Fruit fly (Drosophila melanogaster) whole organism, embryonic: ENCODE data around the gene br.

Experiments
- Atf-2 ChIP-seq: fragments of 200-800 bp; sonication (Bioruptor generic); optimal IDR thresholded peaks from 2 replicates; lab custom pipeline; 2016; ENCODE audit warnings: missing biosample characterization, missing genetic modification characterization
- B-H1 ChIP-seq: fragments of 200-800 bp; sonication (Bioruptor generic); IDR thresholded peaks from 3 replicates; pipeline ENCODE4 v1.3.6; 2022; ENCODE audit warnings: missing biosample characterization, missing genetic modification characterization
- CG10321 ChIP-seq: fragments of 200-800 bp; sonication (Bioruptor generic); IDR thresholded peaks from 2 replicates; pipeline ENCODE4 v1.3.6; 2022; ENCODE audit warnings: missing biosample characterization, missing genetic modification characterization
- CG11085 ChIP-seq: fragments of 200-800 bp; sonication (Bioruptor generic); IDR thresholded peaks from 2 replicates; pipeline ENCODE4 v1.3.6; 2022; ENCODE audit warnings: missing biosample characterization, missing genetic modification characterization
- CG11695 ChIP-seq: fragments of 200-800 bp; sonication (Bioruptor generic); IDR thresholded peaks from 3 replicates; pipeline ENCODE4 v1.3.6; 2022; ENCODE audit warnings: missing biosample characterization, missing genetic modification characterization
- CG12155 ChIP-seq: fragments of 200-800 bp; sonication (Bioruptor generic); optimal IDR thresholded peaks from 3 replicates; lab custom pipeline; 2016; ENCODE audit warnings: missing biosample characterization, missing genetic modification characterization
- CG12744 ChIP-seq: fragments of 200-800 bp; sonication (Bioruptor generic); optimal IDR thresholded peaks from 2 replicates; lab custom pipeline; 2016; ENCODE audit warnings: missing biosample characterization, missing genetic modification characterization
- CG16863 ChIP-seq: fragments of 200-800 bp; sonication (Bioruptor generic); optimal IDR thresholded peaks from 3 replicates; lab custom pipeline; 2016; ENCODE audit warnings: missing biosample characterization, missing genetic modification characterization
- CG17802 ChIP-seq: fragments of 200-800 bp; sonication (Bioruptor generic); optimal IDR thresholded peaks from 2 replicates; lab custom pipeline; 2018; ENCODE audit warnings: missing biosample characterization, mild to moderate bottlenecking, missing genetic modification characterization, moderate library complexity
- CG2712 ChIP-seq: fragments of 200-800 bp; optimal IDR thresholded peaks from 3 replicates; lab custom pipeline; 2019; ENCODE audit warnings: missing biosample characterization, mild to moderate bottlenecking, missing genetic modification characterization, moderate library complexity
- CG31388 ChIP-seq: fragments of 200-800 bp; sonication (Bioruptor generic); optimal IDR thresholded peaks from 2 replicates; lab custom pipeline; 2016; ENCODE audit warnings: missing biosample characterization, missing genetic modification characterization
- CG32767 ChIP-seq: fragments of 200-800 bp; sonication (Bioruptor generic); IDR thresholded peaks from 2 replicates; pipeline ENCODE4 v1.3.6; 2022; ENCODE audit warnings: missing biosample characterization, missing genetic modification characterization
- CG4360 ChIP-seq: fragments of 200-800 bp; sonication (Bioruptor generic); IDR thresholded peaks from 2 replicates; pipeline ENCODE4 v1.3.6; 2022; ENCODE audit warnings: missing biosample characterization, missing genetic modification characterization
- CG43689 ChIP-seq: fragments of 200-800 bp; sonication (Bioruptor generic); IDR thresholded peaks from 2 replicates; pipeline ENCODE4 v1.3.6; 2022; ENCODE audit warnings: missing biosample characterization, missing genetic modification characterization
- CG8290 ChIP-seq, 3 experiments: fragments of 200-800 bp; sonication (Bioruptor generic); optimal IDR thresholded peaks; 2 replicates each; lab custom pipeline; 2016 to 2019; ENCODE audit warnings: missing biosample characterization in 3 of 3, missing genetic modification characterization in 3 of 3, mild to moderate bottlenecking in 2 of 3, moderate library complexity in 1 of 3
- CkIIα-i1 ChIP-seq: fragments of 200-800 bp; sonication (Bioruptor generic); IDR thresholded peaks from 2 replicates; pipeline ENCODE4 v1.3.6; 2022; ENCODE audit warnings: missing biosample characterization, missing genetic modification characterization
- NFAT ChIP-seq: fragments of 200-800 bp; sonication (Bioruptor generic); IDR thresholded peaks from 2 replicates; pipeline ENCODE4 v1.3.6; 2022; ENCODE audit warnings: missing biosample characterization, missing genetic modification characterization
- PHDP ChIP-seq: fragments of 200-800 bp; sonication (Bioruptor generic); optimal IDR thresholded peaks from 3 replicates; lab custom pipeline; 2018; ENCODE audit warnings: missing biosample characterization, mild to moderate bottlenecking, missing genetic modification characterization, moderate library complexity
- Ptx1 ChIP-seq: fragments of 200-800 bp; sonication (Bioruptor generic); IDR thresholded peaks from 2 replicates; pipeline ENCODE4 v1.3.6; 2022; ENCODE audit warnings: missing biosample characterization, missing genetic modification characterization
- Six4 ChIP-seq: fragments of 200-800 bp; sonication (Bioruptor generic); optimal IDR thresholded peaks from 2 replicates; lab custom pipeline; 2016; ENCODE audit warnings: missing biosample characterization, missing genetic modification characterization
- Sry-δ ChIP-seq: fragments of 200-800 bp; sonication (Bioruptor generic); optimal IDR thresholded peaks from 2 replicates; lab custom pipeline; 2016; ENCODE audit warnings: missing biosample characterization, missing genetic modification characterization
- bcd ChIP-seq: fragments of 200-800 bp; sonication (Bioruptor generic); optimal IDR thresholded peaks from 2 replicates; lab custom pipeline; 2017; ENCODE audit warnings: missing biosample characterization, mild to moderate bottlenecking, missing genetic modification characterization
- bsh ChIP-seq, 2 experiments: fragments of 200-800 bp; sonication (Bioruptor generic); optimal IDR thresholded peaks; 2 replicates each; lab custom pipeline; 2017 to 2018; ENCODE audit warnings: mild to moderate bottlenecking in 2 of 2, missing biosample characterization in 2 of 2, missing genetic modification characterization in 2 of 2, moderate library complexity in 1 of 2
- cad ChIP-seq: fragments of >200 bp; optimal IDR thresholded peaks from 2 replicates; lab custom pipeline; 2017; ENCODE audit warnings: missing biosample characterization, missing genetic modification characterization
- chm ChIP-seq: fragments of 200-800 bp; sonication (Bioruptor generic); IDR thresholded peaks from 2 replicates; pipeline ENCODE4 v1.3.6; 2022; ENCODE audit warnings: missing biosample characterization, missing genetic modification characterization
- chn ChIP-seq: fragments of 200-800 bp; sonication (Bioruptor generic); optimal IDR thresholded peaks from 2 replicates; lab custom pipeline; 2016; ENCODE audit warnings: missing biosample characterization, missing genetic modification characterization
- dan ChIP-seq: fragments of 200-800 bp; sonication (Bioruptor generic); IDR thresholded peaks from 2 replicates; pipeline ENCODE4 v1.3.6; 2022; ENCODE audit warnings: missing biosample characterization, missing genetic modification characterization
- dati ChIP-seq: fragments of 200-800 bp; sonication (Bioruptor generic); IDR thresholded peaks from 2 replicates; pipeline ENCODE4 v1.3.6; 2022; ENCODE audit warnings: missing biosample characterization, missing genetic modification characterization
- ems ChIP-seq: fragments of 200-800 bp; sonication (Bioruptor generic); optimal IDR thresholded peaks from 3 replicates; lab custom pipeline; 2016; ENCODE audit warnings: missing biosample characterization, missing genetic modification characterization
- fd3F ChIP-seq: fragments of 200-800 bp; sonication (Bioruptor generic); optimal IDR thresholded peaks from 2 replicates; lab custom pipeline; 2018; ENCODE audit warnings: missing biosample characterization, mild to moderate bottlenecking, missing genetic modification characterization, moderate library complexity
- gce ChIP-seq: fragments of 200-800 bp; sonication (Bioruptor generic); IDR thresholded peaks from 3 replicates; pipeline ENCODE4 v1.3.6; 2022; ENCODE audit warnings: missing biosample characterization, missing genetic modification characterization
- gcm ChIP-seq: fragments of 200-800 bp; sonication (Bioruptor generic); optimal IDR thresholded peaks from 2 replicates; lab custom pipeline; 2019; ENCODE audit warnings: missing biosample characterization, mild to moderate bottlenecking, missing genetic modification characterization, moderate library complexity
- gfzf ChIP-seq: fragments of 200-800 bp; sonication (Bioruptor generic); optimal IDR thresholded peaks from 2 replicates; lab custom pipeline; 2016; ENCODE audit warnings: missing biosample characterization, mild to moderate bottlenecking, missing genetic modification characterization, moderate library complexity
- gro ChIP-seq: fragments of 200-800 bp; sonication (Bioruptor generic); optimal IDR thresholded peaks from 2 replicates; lab custom pipeline; 2016; ENCODE audit warnings: missing biosample characterization, missing genetic modification characterization
- gt ChIP-seq: fragments of 200-800 bp; sonication (Bioruptor generic); IDR thresholded peaks from 2 replicates; pipeline ENCODE4 v1.3.6; 2022; ENCODE audit warnings: missing biosample characterization, missing genetic modification characterization
- jing ChIP-seq: fragments of 200-800 bp; sonication (Bioruptor generic); optimal IDR thresholded peaks from 2 replicates; lab custom pipeline; 2018; ENCODE audit warnings: missing biosample characterization, mild to moderate bottlenecking, missing genetic modification characterization
- kay ChIP-seq: fragments of 200-800 bp; sonication (Bioruptor generic); optimal IDR thresholded peaks from 2 replicates; lab custom pipeline; 2016; ENCODE audit warnings: missing biosample characterization, missing genetic modification characterization
- kni ChIP-seq: fragments of 200-800 bp; sonication (Bioruptor generic); optimal IDR thresholded peaks from 3 replicates; lab custom pipeline; 2017; ENCODE audit warnings: mild to moderate bottlenecking, missing biosample characterization, missing genetic modification reagents, missing genetic modification characterization
- knrl ChIP-seq: fragments of 200-800 bp; sonication (Bioruptor generic); IDR thresholded peaks from 3 replicates; pipeline ENCODE4 v1.3.6; 2022; ENCODE audit warnings: missing biosample characterization, missing genetic modification characterization; ENCODE audit not compliant: partially characterized antibody
- lab ChIP-seq: fragments of 200-800 bp; sonication (Bioruptor generic); optimal IDR thresholded peaks from 3 replicates; lab custom pipeline; 2017; ENCODE audit warnings: missing biosample characterization, missing genetic modification characterization, mild to moderate bottlenecking, moderate library complexity, missing genetic modification reagents
- lov ChIP-seq, 2 experiments: fragments of 200-800 bp in 1 of 2; fragments of >200 bp in 1 of 2; sonication (Bioruptor generic) in 1 of 2; IDR thresholded peaks in 1 of 2; optimal IDR thresholded peaks in 1 of 2; 2 replicates in 1 of 2; 3 replicates in 1 of 2; pipeline versions ENCODE4 v1.3.6 to Lab custom; 2017 to 2022; ENCODE audit warnings: missing biosample characterization in 1 of 2, missing genetic modification characterization in 1 of 2
- odd ChIP-seq: fragments of 200-800 bp; sonication (Bioruptor generic); optimal IDR thresholded peaks from 2 replicates; lab custom pipeline; 2017; ENCODE audit warnings: missing biosample characterization, mild to moderate bottlenecking, missing genetic modification characterization
- pita ChIP-seq: fragments of 200-800 bp; sonication (Bioruptor generic); optimal IDR thresholded peaks from 2 replicates; lab custom pipeline; 2017; ENCODE audit warnings: missing biosample characterization, mild to moderate bottlenecking, missing genetic modification characterization
- sob ChIP-seq: fragments of 200-800 bp; sonication (Bioruptor generic); IDR thresholded peaks from 2 replicates; pipeline ENCODE4 v1.3.6; 2022; ENCODE audit warnings: missing biosample characterization, missing genetic modification characterization
- sr ChIP-seq: fragments of 200-800 bp; sonication (Bioruptor generic); IDR thresholded peaks from 3 replicates; pipeline ENCODE4 v1.3.6; 2022; ENCODE audit warnings: missing biosample characterization, missing genetic modification characterization
- tna ChIP-seq: fragments of 200-800 bp; sonication (Bioruptor generic); IDR thresholded peaks from 2 replicates; pipeline ENCODE4 v1.3.6; 2022; ENCODE audit warnings: missing biosample characterization, missing genetic modification characterization; ENCODE audit not compliant: partially characterized antibody
- twi ChIP-seq: fragments of 200-800 bp; optimal IDR thresholded peaks from 2 replicates; lab custom pipeline; 2019; ENCODE audit warnings: missing biosample characterization, mild to moderate bottlenecking, missing genetic modification characterization, moderate library complexity
- unpg ChIP-seq: fragments of 200-800 bp; sonication (Bioruptor generic); optimal IDR thresholded peaks from 3 replicates; lab custom pipeline; 2018; ENCODE audit warnings: missing biosample characterization, mild to moderate bottlenecking, missing genetic modification characterization, moderate library complexity

br gene

DNA sequence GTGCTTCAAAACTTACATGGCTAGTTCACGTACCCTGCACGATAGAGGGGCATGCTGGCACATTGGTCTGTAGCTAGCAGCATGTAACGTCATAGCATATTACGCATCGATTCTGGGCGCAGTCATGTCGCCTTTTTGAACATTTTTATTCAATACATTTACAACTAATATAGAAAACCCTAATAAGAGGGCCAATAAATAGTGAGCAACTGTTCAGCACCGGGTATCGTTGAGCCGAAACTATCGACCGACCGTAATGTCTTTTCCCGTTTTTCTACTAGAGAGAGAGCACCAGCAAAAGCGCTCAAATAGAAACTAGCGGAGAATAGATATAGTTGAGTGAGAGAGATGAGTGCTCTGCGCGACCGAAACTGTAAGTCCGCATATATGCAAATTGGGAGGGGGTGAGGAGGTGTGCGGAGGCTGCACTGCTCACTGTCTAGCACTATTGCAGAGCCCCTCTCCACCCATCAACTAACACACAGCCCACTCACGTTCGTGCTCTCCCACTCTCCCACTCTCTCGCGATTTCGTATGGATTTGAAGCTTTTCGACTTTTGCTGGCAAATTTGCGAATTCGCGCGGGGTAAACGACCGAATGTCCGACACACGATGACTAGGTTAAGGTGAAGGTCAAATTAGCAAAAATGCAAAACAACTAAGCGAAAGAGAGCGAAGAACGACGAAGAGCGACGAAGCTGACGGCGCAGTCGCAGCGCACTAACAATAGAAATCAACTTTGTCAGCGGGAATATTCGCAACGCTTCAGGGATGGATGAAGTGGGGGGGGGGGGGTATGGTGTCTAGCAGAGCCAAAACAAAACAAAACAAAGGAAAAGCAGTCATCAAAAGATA lies 44.0 kb downstream of the br start (continued):
- peak; percentile 42 for TF ChIP-seq CG12744 (GFP tag; lab: Kevin White, UChicago)
- TF ChIP-seq CG2712 (tag; lab: Kevin White, UChicago): peak; percentile 76
- peak; percentile 80 for TF ChIP-seq CG11695 (GFP tag; lab: Robert Waterston, UW)
- TF ChIP-seq tna: no peak
- no peak for TF ChIP-seq chm
- TF ChIP-seq CG11085 (GFP tag; lab: Robert Waterston, UW): peak; percentile 66
- TF ChIP-seq NFAT (GFP tag; lab: Robert Waterston, UW): peak; percentile 69
- peak; percentile 75 for TF ChIP-seq chn (GFP tag; lab: Kevin White, UChicago)
- TF ChIP-seq gce: no peak
- TF ChIP-seq bcd (GFP tag; lab: Kevin White, UChicago): peak; percentile 87
- peak; percentile 61 for TF ChIP-seq Six4 (GFP tag; lab: Kevin White, UChicago)
- TF ChIP-seq kni (GFP tag; lab: Kevin White, UChicago): no peak
- TF ChIP-seq gfzf (GFP tag; lab: Kevin White, UChicago): no peak
- peak; percentile 73 for TF ChIP-seq fd3F (GFP tag; lab: Kevin White, UChicago)
- no peak; the same call in 1 of the 2 replicates for TF ChIP-seq CkIIα-i1 (GFP tag; lab: Robert Waterston, UW)
- TF ChIP-seq Sry-δ (GFP tag; lab: Kevin White, UChicago): no peak
- no peak for TF ChIP-seq CG8290 (GFP tag; optimal IDR thresholded peaks at IDR 0.05; lab: Kevin White, UChicago)
- TF ChIP-seq CG8290 (tag; optimal IDR thresholded peaks at IDR 0.05; lab: Kevin White, UChicago): peak in 1 of 2 experiments; percentile 74
- TF ChIP-seq gro: no peak
- peak; percentile 73 for TF ChIP-seq Atf-2 (GFP tag; lab: Kevin White, UChicago)
- no peak for TF ChIP-seq lov (optimal IDR thresholded peaks at IDR 0.05; lab: Kevin White, UChicago)
- TF ChIP-seq lov (GFP tag; IDR thresholded peaks at IDR 0.05; lab: Robert Waterston, UW): no peak
- TF ChIP-seq sr (GFP tag; lab: Robert Waterston, UW): no peak
- TF ChIP-seq CG12155 (GFP tag; lab: Kevin White, UChicago): peak; percentile 76
- peak; percentile 77 for TF ChIP-seq kay (GFP tag; lab: Kevin White, UChicago)
- no peak for TF ChIP-seq cad (GFP tag; lab: Kevin White, UChicago)
- TF ChIP-seq lab (GFP tag; lab: Kevin White, UChicago): peak; percentile 83
- peak; percentile 66 for TF ChIP-seq CG32767 (GFP tag; lab: Robert Waterston, UW)
- TF ChIP-seq gt: peak; percentile 63
- no peak for TF ChIP-seq CG10321 (GFP tag; lab: Robert Waterston, UW)
- TF ChIP-seq pita (GFP tag; lab: Kevin White, UChicago): no peak
- no peak for TF ChIP-seq CG4360 (GFP tag; lab: Robert Waterston, UW)
- peak; percentile 67 for TF ChIP-seq jing (GFP tag; lab: Kevin White, UChicago)
- peak; percentile 84 for TF ChIP-seq unpg (GFP tag; lab: Kevin White, UChicago)
- no peak for TF ChIP-seq dan (GFP tag; lab: Robert Waterston, UW)
- TF ChIP-seq PHDP (tag; lab: Kevin White, UChicago): peak; percentile 87
- TF ChIP-seq sob (GFP tag; lab: Robert Waterston, UW): peak; percentile 88
- TF ChIP-seq bsh (GFP tag; optimal IDR thresholded peaks at IDR 0.05; lab: Kevin White, UChicago): peak; percentile 70 to 71
- peak; percentile 90 for TF ChIP-seq Ptx1 (GFP tag; lab: Robert Waterston, UW)
- TF ChIP-seq CG43689 (GFP tag; lab: Robert Waterston, UW): peak; percentile 59; the same call in 1 of the 2 replicates
- no peak for TF ChIP-seq knrl (GFP tag; lab: Robert Waterston, UW)
- TF ChIP-seq gcm (GFP tag; lab: Kevin White, UChicago): no peak
- TF ChIP-seq CG17802 (tag; lab: Kevin White, UChicago): peak; percentile 21
- TF ChIP-seq B-H1 (GFP tag; lab: Robert Waterston, UW): peak; percentile 78
- TF ChIP-seq dati (GFP tag; lab: Robert Waterston, UW): no peak; the same call in 1 of the 2 replicates
- peak; percentile 56 for TF ChIP-seq odd (GFP tag; lab: Kevin White, UChicago)
- peak; percentile 52 for TF ChIP-seq CG31388 (GFP tag; lab: Kevin White, UChicago)
- TF ChIP-seq CG16863 (GFP tag; lab: Kevin White, UChicago): peak; percentile 82
- peak; percentile 23 for TF ChIP-seq twi (tag; lab: Kevin White, UChicago)
- peak; percentile 75 for TF ChIP-seq ems (GFP tag; lab: Kevin White, UChicago)
